Worm (Caenorhabditis elegans): ENCODE data around the gene sri-53.

The sri-53 gene

DNA sequence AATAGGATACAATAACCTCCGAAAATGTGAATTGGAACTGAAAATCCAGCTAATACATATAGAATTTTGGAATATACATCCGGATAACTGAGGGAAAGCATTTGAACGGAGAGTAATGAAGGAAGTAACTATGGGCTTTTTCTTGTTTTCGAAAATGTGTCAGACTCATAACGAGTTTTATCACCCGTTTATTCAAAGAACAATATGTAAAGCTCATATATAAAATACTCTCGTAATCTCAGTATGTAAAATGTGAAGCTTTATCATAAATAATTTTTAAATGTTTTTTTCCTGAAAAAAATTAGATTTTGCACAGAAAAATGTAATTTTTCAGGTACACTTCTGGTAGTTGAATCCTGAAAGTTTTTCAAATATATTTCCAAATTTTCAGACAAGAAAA, 28.0 kb upstream of the sri-53 start, which contains the start of gene srh-297:
Gene srh-297 (minus strand): TSS at position 101 of the 400 bp plus-strand sequence.
- TF ChIP-seq nhr-6 (tag; optimal IDR thresholded peaks at IDR 0.05) (no peak), duxl-1 (tag; optimal IDR thresholded peaks at IDR 0.05; ENCODE audit: poor library complexity) (no peak), vab-7 (GFP tag; IDR thresholded peaks at IDR 0.05) (no peak), F26F4.8 (GFP tag; conservative IDR thresholded peaks at IDR 0.05) (no peak), lin-38 (GFP tag; IDR thresholded peaks at IDR 0.05) (no peak), zfp-2 (tag; optimal IDR thresholded peaks at IDR 0.05) (no peak), nhr-42 (GFP tag; IDR thresholded peaks at IDR 0.05) (no peak), madf-9 (GFP tag; conservative IDR thresholded peaks at IDR 0.05) (no peak), spr-1 (tag; optimal IDR thresholded peaks at IDR 0.05) (no peak), snpc-4 (tag; optimal IDR thresholded peaks at IDR 0.05) (no peak), ceh-20 (GFP tag; IDR thresholded peaks at IDR 0.05) (no peak), nhr-48 (tag; optimal IDR thresholded peaks at IDR 0.05) (no peak), nhr-237 (tag; optimal IDR thresholded peaks at IDR 0.05) (no peak), lin-15B (tag; optimal IDR thresholded peaks at IDR 0.05) (no peak), gei-8 (GFP tag; optimal IDR thresholded peaks at IDR 0.05) (no peak), ctbp-1 (GFP tag; IDR thresholded peaks at IDR 0.05) (no peak)

DNA sequence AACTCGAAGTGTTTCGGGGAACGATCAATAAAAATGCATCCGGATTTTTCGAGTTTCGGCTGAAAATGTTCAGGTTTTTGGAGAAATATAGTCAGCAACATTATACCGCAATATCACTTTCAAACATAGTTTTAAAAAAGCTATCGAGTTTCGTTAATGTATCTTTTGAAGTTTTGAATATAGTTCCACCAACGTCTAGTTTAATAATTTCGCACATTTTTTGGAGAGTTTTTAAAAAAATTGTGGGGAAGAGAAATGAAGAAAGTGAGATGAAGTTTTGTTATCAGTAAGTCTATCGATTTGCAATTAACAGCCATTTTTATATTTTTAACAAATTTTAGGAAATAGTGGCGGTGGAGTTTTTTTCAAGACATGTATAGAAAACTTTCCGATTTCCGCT, 23.4 kb upstream of the sri-53 start, which contains the start of gene ZC239.17:
Gene ZC239.17 (minus strand): TSS at position 101 of the 400 bp plus-strand sequence.
- TF ChIP-seq gei-8 (GFP tag; optimal IDR thresholded peaks at IDR 0.05) = no peak
- TF ChIP-seq R02D3.7 (tag; optimal IDR thresholded peaks at IDR 0.05) = no peak
- no peak for TF ChIP-seq ctbp-1 (GFP tag; IDR thresholded peaks at IDR 0.05)
- no peak for TF ChIP-seq arid-1 (GFP tag; conservative IDR thresholded peaks at IDR 0.05)
- TF ChIP-seq unc-39 (tag; optimal IDR thresholded peaks at IDR 0.05) = no peak
- no peak for TF ChIP-seq ZK337.2 (GFP tag; IDR thresholded peaks at IDR 0.05)
- no peak for TF ChIP-seq nhr-28 (tag; optimal IDR thresholded peaks at IDR 0.05)
- TF ChIP-seq mep-1 (tag; optimal IDR thresholded peaks at IDR 0.05) = no peak
- no peak for TF ChIP-seq ama-1 (optimal IDR thresholded peaks at IDR 0.05)
- no peak for TF ChIP-seq T20F7.1 (GFP tag; optimal IDR thresholded peaks at IDR 0.05)
- no peak for TF ChIP-seq saeg-2 (GFP tag; IDR thresholded peaks at IDR 0.05)
- TF ChIP-seq zfp-2 (tag; optimal IDR thresholded peaks at IDR 0.05) = no peak
- no peak for TF ChIP-seq skn-1 (tag; optimal IDR thresholded peaks at IDR 0.05)
- no peak for TF ChIP-seq lin-38 (GFP tag; IDR thresholded peaks at IDR 0.05)
- TF ChIP-seq ceh-28 (tag; optimal IDR thresholded peaks at IDR 0.05) = no peak

DNA sequence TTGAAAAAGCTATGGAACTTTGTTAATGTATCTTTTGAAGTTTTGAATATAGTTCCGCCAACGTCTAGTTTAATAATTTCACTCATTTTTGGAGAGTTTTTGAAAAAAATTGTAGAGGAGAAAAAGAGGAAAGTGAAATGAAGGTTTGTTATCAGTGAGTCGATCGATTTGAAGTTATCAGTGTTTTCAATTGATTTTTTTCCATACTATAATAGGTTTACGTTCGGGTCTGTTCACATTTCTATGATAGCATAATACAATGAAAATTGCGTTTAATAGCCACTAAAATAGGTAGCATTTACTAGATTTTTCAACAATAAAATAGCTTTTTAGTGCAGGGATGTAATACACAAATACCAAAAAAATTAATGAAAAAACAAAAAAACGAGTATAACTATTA, 22.8 kb upstream of the sri-53 start, which contains the start of gene ZC239.16:
Gene ZC239.16 (minus strand): TSS at position 120 of the 400 bp plus-strand sequence.
- TF ChIP-seq saeg-2 (GFP tag; IDR thresholded peaks at IDR 0.05) (no peak), pqm-1 (tag; optimal IDR thresholded peaks at IDR 0.05) (peak; percentile 38), lim-7 (GFP tag; IDR thresholded peaks at IDR 0.05) (no peak), nhr-10 (tag; optimal IDR thresholded peaks at IDR 0.05) (no peak), lin-39 (tag; optimal IDR thresholded peaks at IDR 0.05) (no peak), dmd-8 (GFP tag; IDR thresholded peaks at IDR 0.05) (no peak), attf-4 (tag; optimal IDR thresholded peaks at IDR 0.05) (no peak), T26A8.4 (GFP tag; IDR thresholded peaks at IDR 0.05) (no peak), ceh-32 (tag; optimal IDR thresholded peaks at IDR 0.05; ENCODE audit: poor library complexity) (no peak), dve-1 (tag; optimal IDR thresholded peaks at IDR 0.05; ENCODE audit: insufficient read depth) (peak; percentile 23), dmd-6 (GFP tag; IDR thresholded peaks at IDR 0.05) (0 out of 2 replicates have a peak, but pooled peaks have one; percentile 8), mes-2 (tag; optimal IDR thresholded peaks at IDR 0.05; ENCODE audit: poor library complexity, severe bottlenecking) (no peak), nhr-28 (tag; optimal IDR thresholded peaks at IDR 0.05) (peak; percentile 50), nhr-42 (GFP tag; IDR thresholded peaks at IDR 0.05) (no peak), daf-16 (GFP tag; optimal IDR thresholded peaks at IDR 0.05) (no peak), daf-16 (tag; optimal IDR thresholded peaks at IDR 0.05) (peak; percentile 61), snpc-1.2 (GFP tag; IDR thresholded peaks at IDR 0.05) (no peak), php-3 (GFP tag; IDR thresholded peaks at IDR 0.05) (peak; percentile 27; the same call in 1 of the 2 replicates)
